Fruit fly (Drosophila melanogaster): ENCODE measurements around the gene CG15209.

Gene CG15209

dm6 chrX:10820741-10821140 is 21.3 kb upstream of the CG15209 start:
- no peak for TF ChIP-seq pan (optimal IDR thresholded peaks at IDR 0.05)
- no peak for TF ChIP-seq Dfd (GFP tag; optimal IDR thresholded peaks at IDR 0.05)
- no peak for TF ChIP-seq br (GFP tag; optimal IDR thresholded peaks at IDR 0.05)
- TF ChIP-seq CG9705 (GFP tag; optimal IDR thresholded peaks at IDR 0.05): no peak
- TF ChIP-seq Mio (GFP tag; optimal IDR thresholded peaks at IDR 0.05): no peak
- no peak for TF ChIP-seq dl (GFP tag; optimal IDR thresholded peaks at IDR 0.05; ENCODE audit: insufficient read depth in 1 of 2, partially characterized antibody in 2 of 2)
- no peak for TF ChIP-seq ey (GFP tag; optimal IDR thresholded peaks at IDR 0.05)
- TF ChIP-seq Abd-B (GFP tag; optimal IDR thresholded peaks at IDR 0.05): no peak

- TF ChIP-seq Myc (optimal IDR thresholded peaks at IDR 0.05) (no peak), tai (GFP tag; optimal IDR thresholded peaks at IDR 0.05) (no peak), Abd-B (GFP tag; optimal IDR thresholded peaks at IDR 0.05) (no peak), psq (GFP tag; optimal IDR thresholded peaks at IDR 0.05) (no peak), HLH106 (tag; optimal IDR thresholded peaks at IDR 0.05) (no peak), sage (GFP tag; optimal IDR thresholded peaks at IDR 0.05) (no peak), lola (GFP tag; optimal IDR thresholded peaks at IDR 0.05) (no peak), woc (GFP tag; optimal IDR thresholded peaks at IDR 0.05) (no peak), Dfd (GFP tag; optimal IDR thresholded peaks at IDR 0.05) (no peak), Dif (GFP tag; optimal IDR thresholded peaks at IDR 0.05; ENCODE audit: partially characterized antibody) (no peak), brk (GFP tag; optimal IDR thresholded peaks at IDR 0.05) (no peak), Hr78 (GFP tag; optimal IDR thresholded peaks at IDR 0.05) (no peak), Vsx2 (GFP tag; optimal IDR thresholded peaks at IDR 0.05; ENCODE audit: partially characterized antibody) (no peak), usp (GFP tag; optimal IDR thresholded peaks at IDR 0.05) (no peak), Hnf4 (GFP tag; optimal IDR thresholded peaks at IDR 0.05) (no peak), rgr (GFP tag; optimal IDR thresholded peaks at IDR 0.05) (no peak), h (GFP tag; optimal IDR thresholded peaks at IDR 0.05) (no peak)
Measured at dm6 chrX:10822096-10822495, 19.9 kb upstream of the CG15209 start.

- TF ChIP-seq br (GFP tag; optimal IDR thresholded peaks at IDR 0.05): no peak
- TF ChIP-seq sv (GFP tag; optimal IDR thresholded peaks at IDR 0.05): peak; percentile 11
Measured at dm6 chrX:10822678-10823440, 19.1 kb upstream of the CG15209 start.

dm6 chrX:10823441-10823818 is 18.6 kb upstream of the CG15209 start:
- no peak for TF ChIP-seq Myc (optimal IDR thresholded peaks at IDR 0.05)
- no peak for TF ChIP-seq CrebA (GFP tag; optimal IDR thresholded peaks at IDR 0.05; ENCODE audit: borderline replicate concordance)
- TF ChIP-seq Hr78 (GFP tag; optimal IDR thresholded peaks at IDR 0.05): no peak
- TF ChIP-seq rgr (GFP tag; optimal IDR thresholded peaks at IDR 0.05): no peak
- no peak for TF ChIP-seq dmrt93B (GFP tag; optimal IDR thresholded peaks at IDR 0.05)
- TF ChIP-seq lola (GFP tag; optimal IDR thresholded peaks at IDR 0.05): no peak
- TF ChIP-seq CG32264 (GFP tag; optimal IDR thresholded peaks at IDR 0.05): no peak
- no peak for TF ChIP-seq woc (GFP tag; optimal IDR thresholded peaks at IDR 0.05)
- TF ChIP-seq psq (GFP tag; optimal IDR thresholded peaks at IDR 0.05): no peak
- no peak for TF ChIP-seq h (GFP tag; optimal IDR thresholded peaks at IDR 0.05)
- TF ChIP-seq Rel (GFP tag; optimal IDR thresholded peaks at IDR 0.05): no peak
- no peak for TF ChIP-seq Rel (tag; optimal IDR thresholded peaks at IDR 0.05)

- TF ChIP-seq h (GFP tag; optimal IDR thresholded peaks at IDR 0.05) (no peak), CrebA (GFP tag; optimal IDR thresholded peaks at IDR 0.05; ENCODE audit: borderline replicate concordance) (no peak), Dfd (GFP tag; optimal IDR thresholded peaks at IDR 0.05) (peak; percentile 14)
Measured at dm6 chrX:10824227-10824702, 17.7 kb upstream of the CG15209 start, which contains the start of gene Imp. Imp (minus strand) TSS chrX:10824277.

All from whole organism, wandering third instar larva.